Worm (Caenorhabditis elegans) whole organism, L4 larva: Measurements from ENCODE around the gene C56G2.5.

Experiments used
- F26F4.8 ChIP-seq: fragments of 200-800 bp; sonication (Bioruptor generic); conservative IDR thresholded peaks from 2 replicates; pipeline ENCODE4 v1.3.6; 2022; ENCODE audit warnings: missing genetic modification characterization, missing compliant biosample characterization
- F49E8.2 ChIP-seq: sonication (generic microtip); optimal IDR thresholded peaks from 2 replicates; lab custom pipeline; 2016; ENCODE audit warnings: missing compliant biosample characterization, mild to moderate bottlenecking, missing genetic modification characterization, borderline replicate concordance
- R02D3.7 ChIP-seq: fragments of 150-350 bp; sonication (generic microtip); optimal IDR thresholded peaks from 3 replicates; lab custom pipeline; 2014; ENCODE audit warnings: missing biosample characterization, missing genetic modification characterization
- aha-1 ChIP-seq: fragments of 150-350 bp; peaks from one replicate; lab custom pipeline; 2014; ENCODE audit warnings: missing biosample characterization, missing genetic modification characterization
- aly-2 ChIP-seq: sonication (generic microtip); optimal IDR thresholded peaks from 2 replicates; lab custom pipeline; 2018; ENCODE audit warnings: missing biosample characterization, missing genetic modification characterization
- ama-1 ChIP-seq: fragments of 150-350 bp; optimal IDR thresholded peaks from 2 replicates; lab custom pipeline; 2014; ENCODE audit warnings: inconsistent platforms, mixed read lengths
- ces-1 ChIP-seq: fragments of 150-350 bp; sonication (generic microtip); optimal IDR thresholded peaks from 4 replicates; lab custom pipeline; 2014; ENCODE audit warnings: missing biosample characterization, missing genetic modification reagents, missing genetic modification characterization
- ctbp-1 ChIP-seq: fragments of 200-800 bp; sonication (Bioruptor generic); IDR thresholded peaks from 2 replicates; pipeline ENCODE4 v1.3.6; 2022; ENCODE audit warnings: missing genetic modification reagents, missing genetic modification characterization, missing compliant biosample characterization
- daf-8 ChIP-seq: fragments of 200-800 bp; sonication (Bioruptor generic); IDR thresholded peaks from 2 replicates; pipeline ENCODE4 v1.3.6; 2022; ENCODE audit warnings: missing genetic modification characterization, missing compliant biosample characterization
- dmd-6 ChIP-seq: fragments of 200-800 bp; sonication (Bioruptor generic); IDR thresholded peaks from 2 replicates; pipeline ENCODE4 v1.3.6; 2022; ENCODE audit warnings: missing genetic modification reagents, missing genetic modification characterization, missing compliant biosample characterization
- dmd-8 ChIP-seq: fragments of 200-800 bp; sonication (Bioruptor generic); IDR thresholded peaks from 2 replicates; pipeline ENCODE4 v1.3.6; 2022; ENCODE audit warnings: missing genetic modification characterization, missing compliant biosample characterization
- egl-27 ChIP-seq: sonication (generic microtip); optimal IDR thresholded peaks from 3 replicates; lab custom pipeline; 2017; ENCODE audit warnings: missing biosample characterization, missing genetic modification reagents, missing genetic modification characterization
- egl-43 ChIP-seq: fragments of 200-800 bp; sonication (Bioruptor generic); IDR thresholded peaks from 2 replicates; pipeline ENCODE4 v1.3.6; 2022; ENCODE audit warnings: missing genetic modification reagents, missing genetic modification characterization, missing compliant biosample characterization
- fkh-10 ChIP-seq: fragments of 150-350 bp; optimal IDR thresholded peaks from 2 replicates; lab custom pipeline; 2014; ENCODE audit warnings: missing biosample characterization, missing genetic modification reagents, missing genetic modification characterization
- hif-1 ChIP-seq, 2 experiments: sonication (generic microtip); optimal IDR thresholded peaks; 2 replicates each; lab custom pipeline; 2016 to 2017; ENCODE audit warnings: missing compliant biosample characterization in 2 of 2, missing genetic modification characterization in 2 of 2, missing genetic modification reagents in 2 of 2, missing genotype in 2 of 2, mild to moderate bottlenecking in 1 of 2
- hlh-11 ChIP-seq: fragments of 200-800 bp; sonication (Bioruptor generic); optimal IDR thresholded peaks from 2 replicates; lab custom pipeline; 2018; ENCODE audit warnings: mild to moderate bottlenecking, missing genetic modification characterization, missing compliant biosample characterization
- hlh-30 ChIP-seq: sonication (generic microtip); optimal IDR thresholded peaks from 2 replicates; lab custom pipeline; 2017; ENCODE audit warnings: antibody characterized with exemption, mild to moderate bottlenecking, missing genetic modification characterization, missing compliant biosample characterization; ENCODE audit not compliant: insufficient read depth
- lim-7 ChIP-seq: fragments of 200-800 bp; sonication (Bioruptor generic); IDR thresholded peaks from 2 replicates; pipeline ENCODE4 v1.3.6; 2022; ENCODE audit warnings: missing genetic modification characterization, missing compliant biosample characterization
- lin-1 ChIP-seq: fragments of 200-800 bp; sonication (Bioruptor generic); IDR thresholded peaks from 2 replicates; pipeline ENCODE4 v1.3.6; 2022; ENCODE audit warnings: missing genetic modification reagents, missing genetic modification characterization, missing compliant biosample characterization
- lir-3 ChIP-seq: sonication (generic microtip); optimal IDR thresholded peaks from 2 replicates; lab custom pipeline; 2016; ENCODE audit warnings: mild to moderate bottlenecking, missing genetic modification characterization, missing compliant biosample characterization
- mdt-29 ChIP-seq: fragments of 200-800 bp; sonication (Bioruptor generic); IDR thresholded peaks from 2 replicates; pipeline ENCODE4 v1.3.6; 2022; ENCODE audit warnings: missing genetic modification reagents, missing genetic modification characterization, missing compliant biosample characterization
- mep-1 ChIP-seq: fragments of 150-350 bp; sonication (generic microtip); optimal IDR thresholded peaks from 3 replicates; lab custom pipeline; 2014; ENCODE audit warnings: missing biosample characterization, missing genetic modification characterization
- nhr-41 ChIP-seq: fragments of 200-800 bp; sonication (Bioruptor generic); IDR thresholded peaks from 2 replicates; pipeline ENCODE4 v1.3.6; 2022; ENCODE audit warnings: missing genetic modification reagents, missing genetic modification characterization, missing compliant biosample characterization
- nhr-76 ChIP-seq: fragments of 150-350 bp; optimal IDR thresholded peaks from 2 replicates; lab custom pipeline; 2014; ENCODE audit warnings: missing biosample characterization, missing genetic modification characterization
- php-3 ChIP-seq: fragments of 200-800 bp; sonication (Bioruptor generic); IDR thresholded peaks from 2 replicates; pipeline ENCODE4 v1.3.6; 2022; ENCODE audit warnings: missing genetic modification reagents, missing genetic modification characterization, missing compliant biosample characterization
- rbr-2 ChIP-seq: sonication (generic microtip); optimal IDR thresholded peaks from 2 replicates; lab custom pipeline; 2016; ENCODE audit warnings: missing genotype, missing genetic modification characterization, missing compliant biosample characterization
- saeg-2 ChIP-seq: fragments of 200-800 bp; sonication (Bioruptor generic); IDR thresholded peaks from 2 replicates; pipeline ENCODE4 v1.3.6; 2022; ENCODE audit warnings: missing genetic modification reagents, missing genetic modification characterization, missing compliant biosample characterization
- skn-1 ChIP-seq: fragments of 150-350 bp; optimal IDR thresholded peaks from 2 replicates; lab custom pipeline; 2014; ENCODE audit warnings: missing biosample characterization, missing genetic modification characterization
- snpc-4 ChIP-seq: fragments of 150-350 bp; optimal IDR thresholded peaks from 2 replicates; lab custom pipeline; 2014; ENCODE audit warnings: missing biosample characterization, missing genetic modification characterization
- spr-3 ChIP-seq: fragments of 200-800 bp; sonication (Bioruptor generic); optimal IDR thresholded peaks from 2 replicates; lab custom pipeline; 2018; ENCODE audit warnings: mild to moderate bottlenecking, missing genetic modification characterization, missing compliant biosample characterization
- unc-130 ChIP-seq: sonication (generic microtip); optimal IDR thresholded peaks from 2 replicates; lab custom pipeline; 2016; ENCODE audit warnings: missing genetic modification reagents, missing genetic modification characterization, missing compliant biosample characterization
- unc-39 ChIP-seq: sonication (generic microtip); optimal IDR thresholded peaks from 2 replicates; lab custom pipeline; 2017; ENCODE audit warnings: missing biosample characterization, missing genetic modification characterization
- unc-62 ChIP-seq, 3 experiments: fragments of 150-350 bp in 1 of 3; sonication (generic microtip); optimal IDR thresholded peaks in 2 of 3; peaks in 1 of 3; 1 replicate in 1 of 3; 2 replicates in 2 of 3; lab custom pipeline; 2014 to 2017; ENCODE audit warnings: missing biosample characterization in 3 of 3, missing genetic modification characterization in 3 of 3, missing genetic modification reagents in 3 of 3, missing genotype in 1 of 3
- zag-1 ChIP-seq: fragments of 150-350 bp; optimal IDR thresholded peaks from 2 replicates; lab custom pipeline; 2014; ENCODE audit warnings: missing biosample characterization, missing genetic modification characterization
- zfp-2 ChIP-seq: sonication (generic microtip); optimal IDR thresholded peaks from 2 replicates; lab custom pipeline; 2016; ENCODE audit warnings: mild to moderate bottlenecking, missing genetic modification characterization, missing compliant biosample characterization
- zip-11 ChIP-seq: fragments of 200-800 bp; sonication (Bioruptor generic); IDR thresholded peaks from 2 replicates; pipeline ENCODE4 v1.3.6; 2022; ENCODE audit warnings: missing genetic modification characterization, missing compliant biosample characterization
- ztf-11 ChIP-seq: fragments of 150-350 bp; optimal IDR thresholded peaks from 2 replicates; lab custom pipeline; 2014; ENCODE audit warnings: missing biosample characterization, missing genetic modification characterization

C56G2.5 gene

DNA sequence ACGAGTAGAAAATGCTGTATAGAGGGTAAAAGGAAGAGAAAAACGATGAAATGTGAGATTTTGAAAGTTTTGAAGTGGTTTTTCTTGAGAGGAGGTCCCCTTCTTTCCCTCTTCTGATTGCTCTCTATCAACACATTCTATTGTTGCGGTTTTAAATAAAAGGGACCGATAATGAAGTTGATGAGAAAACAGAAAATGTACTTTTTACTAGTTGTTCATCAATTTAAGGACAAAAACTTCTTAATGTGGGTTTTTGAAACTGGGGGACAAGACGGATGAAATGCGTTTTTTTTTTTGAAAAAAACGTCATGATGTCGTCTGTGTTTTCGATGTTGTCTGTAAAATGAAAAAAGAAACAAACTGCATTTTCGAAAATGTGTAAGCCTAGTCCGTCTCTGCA lies 7.2 kb downstream of the C56G2.5 start:
- TF ChIP-seq aha-1, result peak; percentile 93
- TF ChIP-seq unc-130 (GFP tag; lab: Kevin White, UChicago), result no peak

DNA sequence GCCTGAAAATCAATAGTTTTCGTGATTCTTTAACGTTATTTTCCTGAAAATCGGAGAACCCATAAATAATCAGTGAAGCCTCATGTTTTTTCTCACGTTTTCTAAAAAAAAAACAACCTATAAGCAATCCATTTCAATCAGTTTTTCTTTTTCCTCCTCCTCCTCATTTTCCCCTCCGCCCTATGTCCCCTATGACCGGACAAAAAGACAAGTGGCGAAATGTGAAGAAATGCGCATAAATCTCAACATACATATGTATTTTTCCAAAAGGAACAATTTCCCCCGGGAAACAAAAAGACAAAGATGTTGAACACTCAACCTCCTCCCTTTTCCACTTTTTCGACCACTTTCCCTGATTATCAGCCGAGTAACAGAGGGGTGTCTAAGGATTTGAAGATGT lies 8.5 kb downstream of the C56G2.5 start:
- TF ChIP-seq unc-62 (GFP tag; optimal IDR thresholded peaks at IDR 0.05 in 1 of 2; lab: Kevin White, UChicago) (peak in 1 of 2 experiments; percentile 98), unc-62 (tag; optimal IDR thresholded peaks at IDR 0.05; lab: Kevin White, UChicago) (no peak), saeg-2 (no peak)

DNA sequence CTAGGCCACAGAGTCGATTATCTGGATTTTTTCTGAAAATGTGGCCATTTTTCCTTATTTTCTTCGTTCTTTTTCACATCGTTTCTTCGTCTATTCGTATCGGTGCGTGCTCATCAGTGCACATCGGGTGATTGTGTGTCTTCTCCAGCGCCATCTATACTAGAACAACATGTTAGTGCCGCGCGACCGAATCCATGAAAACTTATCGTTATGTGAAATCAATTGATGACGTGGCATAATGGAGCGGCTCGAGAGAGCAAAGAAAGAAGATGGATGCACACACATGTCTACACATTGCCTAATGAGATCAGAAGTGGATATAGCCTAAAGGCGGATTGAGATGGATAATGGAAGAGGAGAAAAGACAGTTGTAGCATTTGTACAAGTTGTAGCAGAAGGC lies 11.8 kb downstream of the C56G2.5 start:
- peak in 1 of 2 experiments; percentile 74 for TF ChIP-seq unc-62 (GFP tag; optimal IDR thresholded peaks at IDR 0.05 in 1 of 2; lab: Kevin White, UChicago)
- TF ChIP-seq unc-62 (tag; optimal IDR thresholded peaks at IDR 0.05; lab: Kevin White, UChicago), result no peak
- no peak for TF ChIP-seq egl-43 (GFP tag; lab: Robert Waterston, UW)
- TF ChIP-seq aha-1, result peak; percentile 56
- no peak for TF ChIP-seq php-3 (GFP tag; lab: Robert Waterston, UW)

DNA sequence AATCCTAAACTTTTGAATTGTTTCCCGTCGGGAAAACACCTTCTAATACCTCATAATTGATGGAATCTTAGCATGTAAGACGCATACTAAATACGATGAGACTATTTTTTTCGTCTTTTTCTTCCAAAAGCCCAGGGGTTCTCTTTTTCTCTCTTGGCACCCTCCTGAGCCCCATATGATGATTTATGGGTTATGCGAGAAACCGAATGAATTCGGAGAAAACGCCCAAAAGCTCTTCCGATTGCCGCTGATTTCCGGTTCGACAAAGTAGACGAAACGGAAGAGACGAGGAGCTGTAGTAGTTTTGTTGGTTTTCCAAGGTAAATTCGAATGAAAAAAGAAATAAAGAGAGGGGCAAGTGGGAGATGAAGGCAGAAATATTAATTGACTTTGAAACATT lies 12.6 kb downstream of the C56G2.5 start:
- no peak for TF ChIP-seq ztf-11 (tag; lab: Kevin White, UChicago)
- no peak for TF ChIP-seq php-3 (GFP tag; lab: Robert Waterston, UW)
- TF ChIP-seq nhr-76 (tag; lab: Kevin White, UChicago), result no peak
- no peak for TF ChIP-seq ama-1
- TF ChIP-seq dmd-8, result no peak
- TF ChIP-seq R02D3.7 (tag; lab: Kevin White, UChicago), result no peak
- no peak for TF ChIP-seq hif-1 (tag; optimal IDR thresholded peaks at IDR 0.05; lab: Kevin White, UChicago)
- no peak for TF ChIP-seq aly-2 (tag; lab: Kevin White, UChicago)
- TF ChIP-seq ces-1, result no peak
- TF ChIP-seq zip-11 (GFP tag; lab: Robert Waterston, UW), result no peak
- TF ChIP-seq dmd-6 (GFP tag; lab: Robert Waterston, UW), result no peak
- no peak for TF ChIP-seq rbr-2 (tag; lab: Kevin White, UChicago)
- TF ChIP-seq hlh-30, result no peak
- no peak for TF ChIP-seq spr-3 (GFP tag; lab: Kevin White, UChicago)
- no peak for TF ChIP-seq lin-1 (GFP tag; lab: Robert Waterston, UW)
- TF ChIP-seq nhr-41 (GFP tag; lab: Robert Waterston, UW), result no peak
- no peak for TF ChIP-seq unc-39
- TF ChIP-seq ctbp-1 (GFP tag; lab: Robert Waterston, UW), result no peak
- no peak for TF ChIP-seq skn-1
- TF ChIP-seq zag-1 (tag; lab: Kevin White, UChicago), result no peak

DNA sequence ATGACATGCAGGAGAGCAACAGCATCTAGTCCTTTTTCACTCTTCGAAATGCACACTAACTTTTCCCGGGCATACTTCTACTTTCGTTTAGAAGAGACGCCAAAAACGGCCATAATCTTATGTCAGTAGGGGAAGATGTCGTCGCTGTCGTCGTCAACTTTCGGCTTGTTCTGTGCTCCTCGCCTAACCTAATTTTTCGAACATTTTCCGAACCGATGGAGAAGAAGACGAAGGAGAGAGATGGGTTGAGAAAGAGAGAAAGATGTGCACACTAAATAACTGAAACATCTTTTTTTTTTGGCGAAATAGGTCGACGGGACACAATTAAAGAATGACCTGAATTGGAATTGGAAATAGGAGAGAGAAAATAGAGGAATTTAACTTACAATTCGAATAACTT lies 13.7 kb downstream of the C56G2.5 start:
- TF ChIP-seq fkh-10 (GFP tag; lab: Kevin White, UChicago) (peak; percentile 39), ces-1 (peak; percentile 61), hlh-11 (tag; lab: Kevin White, UChicago) (no peak), aha-1 (no peak), F49E8.2 (tag; lab: Kevin White, UChicago) (no peak)

DNA sequence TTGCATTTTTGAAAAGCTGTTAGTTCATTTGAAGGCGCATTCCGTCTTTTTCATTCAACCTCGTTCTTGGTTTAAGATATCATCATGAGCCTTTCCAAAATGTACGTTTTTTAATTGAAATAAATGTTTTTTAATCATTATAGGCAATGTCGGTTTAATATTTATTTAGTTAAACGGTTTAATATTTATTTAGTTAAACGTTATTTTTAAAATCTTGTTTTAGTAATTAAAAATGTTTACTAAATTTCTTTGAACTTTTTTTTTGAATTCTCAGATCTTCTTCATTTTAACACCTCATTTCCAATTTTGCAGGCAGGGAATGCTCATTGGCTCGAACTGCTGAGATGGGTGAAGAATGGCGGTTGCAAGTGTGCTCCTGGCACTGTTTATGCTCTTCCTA lies 15.0 kb downstream of the C56G2.5 start, which contains the start of gene gar-2:
Gene gar-2, plus strand, starts transcription at position 301 of the 400 bp plus-strand sequence.
- no peak for TF ChIP-seq lir-3 (tag; lab: Kevin White, UChicago)
- TF ChIP-seq mep-1 (tag; lab: Kevin White, UChicago), result no peak
- TF ChIP-seq F26F4.8 (GFP tag; lab: Robert Waterston, UW), result no peak
- no peak for TF ChIP-seq rbr-2 (tag; lab: Kevin White, UChicago)
- no peak for TF ChIP-seq zfp-2
- no peak for TF ChIP-seq snpc-4
- no peak for TF ChIP-seq unc-130 (GFP tag; lab: Kevin White, UChicago)
- no peak for TF ChIP-seq nhr-76 (tag; lab: Kevin White, UChicago)
- TF ChIP-seq lim-7 (GFP tag; lab: Robert Waterston, UW), result no peak
- TF ChIP-seq daf-8 (GFP tag; lab: Robert Waterston, UW), result no peak
- no peak for TF ChIP-seq egl-27 (tag; lab: Kevin White, UChicago)
- no peak for TF ChIP-seq mdt-29 (GFP tag; lab: Robert Waterston, UW)
